Fruit fly (Drosophila melanogaster): ENCODE measurements around the gene NUCB1.

NUCB1 gene

DNA sequence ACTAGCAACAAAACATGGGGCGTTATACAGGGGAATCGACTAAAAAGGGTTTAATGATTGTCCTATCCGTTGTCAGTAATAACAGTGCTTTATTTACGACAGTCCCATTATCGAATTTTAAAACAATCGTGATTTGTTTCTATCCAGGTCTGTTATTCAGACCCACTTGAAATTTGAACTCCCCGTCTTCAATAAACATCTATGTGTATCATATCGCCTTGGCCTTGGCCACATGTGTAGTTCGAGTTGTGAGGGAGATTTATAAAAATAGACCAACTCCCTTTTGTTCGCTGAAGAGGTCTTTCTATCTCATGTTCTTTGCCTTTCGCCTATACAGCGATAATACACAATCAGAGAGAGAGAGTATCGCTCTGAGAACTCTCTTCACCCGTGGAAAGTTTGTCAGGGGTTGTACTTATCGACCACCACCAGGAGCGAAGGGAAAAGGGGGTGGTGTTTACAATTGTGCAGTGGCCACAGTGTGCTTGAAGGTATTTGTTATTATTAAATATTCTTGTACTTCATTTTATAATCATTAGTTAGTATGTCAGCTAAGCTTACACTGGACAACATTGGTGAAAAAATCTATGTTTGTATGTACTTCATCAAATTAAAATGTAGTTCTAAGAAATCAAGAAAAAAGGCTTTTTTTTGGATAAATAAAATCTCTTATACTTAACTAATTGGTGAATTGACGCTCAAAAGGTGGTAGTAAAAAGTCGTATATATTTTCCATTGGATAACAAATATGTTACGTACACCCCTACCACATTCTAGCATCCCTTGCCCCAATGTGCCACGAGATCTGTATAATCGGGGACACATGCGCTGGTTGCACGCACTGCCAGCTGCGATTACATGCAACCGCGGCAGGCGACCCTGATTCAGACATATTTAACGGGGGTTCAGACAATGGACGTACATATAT, 44.7 kb downstream of the NUCB1 start (continued):
- TF ChIP-seq jumu (GFP tag; optimal IDR thresholded peaks at IDR 0.05): peak; percentile 63
- TF ChIP-seq repo (GFP tag; optimal IDR thresholded peaks at IDR 0.05): peak; percentile 39
- no peak for TF ChIP-seq emc (GFP tag; optimal IDR thresholded peaks at IDR 0.05)
- peak; percentile 70 for TF ChIP-seq ara (GFP tag; IDR thresholded peaks at IDR 0.05)
- peak; percentile 91 for TF ChIP-seq CG14710 (tag; optimal IDR thresholded peaks at IDR 0.05)
- no peak for TF ChIP-seq dimm (GFP tag; IDR thresholded peaks at IDR 0.05)
- peak; percentile 54 for TF ChIP-seq CG10654 (GFP tag; optimal IDR thresholded peaks at IDR 0.05)
- peak; percentile 68 for TF ChIP-seq CG4282 (GFP tag; optimal IDR thresholded peaks at IDR 0.05)
- peak; percentile 82 for TF ChIP-seq CG15601 (tag; optimal IDR thresholded peaks at IDR 0.05)
- peak; percentile 40 for TF ChIP-seq btn (GFP tag; optimal IDR thresholded peaks at IDR 0.05)
- TF ChIP-seq gfzf (GFP tag; optimal IDR thresholded peaks at IDR 0.05): no peak
- peak; percentile 32 for TF ChIP-seq slp2 (GFP tag; optimal IDR thresholded peaks at IDR 0.05)
- peak; percentile 98 for TF ChIP-seq sens (GFP tag)
- no peak for TF ChIP-seq sc (optimal IDR thresholded peaks at IDR 0.05)
- TF ChIP-seq sc (GFP tag; optimal IDR thresholded peaks at IDR 0.05): peak; percentile 89
- TF ChIP-seq CG12155 (GFP tag; optimal IDR thresholded peaks at IDR 0.05): peak; percentile 31
- peak; percentile 21 for TF ChIP-seq stwl (tag; optimal IDR thresholded peaks at IDR 0.05)
- TF ChIP-seq HmgD (GFP tag; optimal IDR thresholded peaks at IDR 0.05): no peak
- peak; percentile 20 for TF ChIP-seq fd102C (GFP tag; optimal IDR thresholded peaks at IDR 0.05)
- no peak for TF ChIP-seq Doc2 (GFP tag; IDR thresholded peaks at IDR 0.05)
- peak; percentile 51 for TF ChIP-seq pnt (GFP tag; optimal IDR thresholded peaks at IDR 0.05)
- TF ChIP-seq pita (GFP tag; optimal IDR thresholded peaks at IDR 0.05): no peak
- TF ChIP-seq Sin3A (optimal IDR thresholded peaks at IDR 0.05): no peak
- no peak for TF ChIP-seq Scr (GFP tag; IDR thresholded peaks at IDR 0.05; ENCODE audit: partially characterized antibody)
- no peak for TF ChIP-seq CG5953 (GFP tag; IDR thresholded peaks at IDR 0.05)
- TF ChIP-seq crc (GFP tag; optimal IDR thresholded peaks at IDR 0.05): no peak
- 0 out of 3 replicates have a peak, but pooled peaks have one; percentile 13 for TF ChIP-seq ci (GFP tag; IDR thresholded peaks at IDR 0.05)
- TF ChIP-seq CG8924 (tag; optimal IDR thresholded peaks at IDR 0.05): peak; percentile 89
- TF ChIP-seq YL-1 (GFP tag; optimal IDR thresholded peaks at IDR 0.05): peak; percentile 46
- peak; percentile 4 for TF ChIP-seq cwo (GFP tag; optimal IDR thresholded peaks at IDR 0.05)
- TF ChIP-seq BtbVII (GFP tag; optimal IDR thresholded peaks at IDR 0.05): peak; percentile 67
- peak; percentile 51; the same call in 1 of the 2 replicates for TF ChIP-seq E2f2 (GFP tag; IDR thresholded peaks at IDR 0.05)
- TF ChIP-seq wdn (GFP tag; IDR thresholded peaks at IDR 0.05): no peak
- no peak for TF ChIP-seq cg (GFP tag; optimal IDR thresholded peaks at IDR 0.05)
- peak; percentile 86 for TF ChIP-seq fd96Cb (tag; optimal IDR thresholded peaks at IDR 0.05)
- no peak for TF ChIP-seq pho (GFP tag; optimal IDR thresholded peaks at IDR 0.05)
- peak; percentile 95 for TF ChIP-seq CG31441 (GFP tag; IDR thresholded peaks at IDR 0.05)
- TF ChIP-seq CG2129 (GFP tag; IDR thresholded peaks at IDR 0.05; ENCODE audit: partially characterized antibody): no peak
- peak; percentile 22 to 76 for TF ChIP-seq Hr51 (GFP tag; optimal IDR thresholded peaks at IDR 0.05)
- TF ChIP-seq zfh1 (GFP tag; IDR thresholded peaks at IDR 0.05): peak; percentile 78
- peak; percentile 56 for TF ChIP-seq da (GFP tag; optimal IDR thresholded peaks at IDR 0.05)
- TF ChIP-seq ham (GFP tag; IDR thresholded peaks at IDR 0.05): no peak
- TF ChIP-seq TFAM (GFP tag; optimal IDR thresholded peaks at IDR 0.05): peak; percentile 39
- TF ChIP-seq Rx (GFP tag; IDR thresholded peaks at IDR 0.05): peak; percentile 57; the same call in 1 of the 2 replicates
- TF ChIP-seq CG10543 (GFP tag; optimal IDR thresholded peaks at IDR 0.05): peak; percentile 6
- peak; percentile 88 for TF ChIP-seq pros (GFP tag; optimal IDR thresholded peaks at IDR 0.05)
- TF ChIP-seq CG2889 (GFP tag; IDR thresholded peaks at IDR 0.05): no peak
- peak; percentile 74 for TF ChIP-seq Usf (GFP tag; optimal IDR thresholded peaks at IDR 0.05)
- TF ChIP-seq exex (tag; optimal IDR thresholded peaks at IDR 0.05): peak; percentile 10
- no peak for TF ChIP-seq Poxn (GFP tag; IDR thresholded peaks at IDR 0.05)

Measured in whole organism, embryonic.